Worm (Caenorhabditis elegans) whole organism, late embryonic: ENCODE data around the gene F15A4.10.

Source experiments
- F13H6.1 ChIP-seq: sonication (generic microtip); optimal IDR thresholded peaks from 2 replicates; lab custom pipeline; 2016; ENCODE audit warnings: missing genetic modification characterization, missing compliant biosample characterization
- K02D7.2 ChIP-seq: sonication (generic microtip); optimal IDR thresholded peaks from 2 replicates; lab custom pipeline; 2017; ENCODE audit warnings: mild to moderate bottlenecking, missing genetic modification characterization, missing compliant biosample characterization
- K09A11.1 ChIP-seq: sonication (generic microtip); optimal IDR thresholded peaks from 2 replicates; lab custom pipeline; 2017; ENCODE audit warnings: antibody characterized with exemption, mild to moderate bottlenecking, missing genetic modification characterization, missing compliant biosample characterization; ENCODE audit not compliant: insufficient read depth
- ahr-1 ChIP-seq: sonication (generic microtip); optimal IDR thresholded peaks from 2 replicates; lab custom pipeline; 2016; ENCODE audit warnings: missing genetic modification characterization, missing compliant biosample characterization
- ama-1 ChIP-seq: fragments of 150-350 bp; optimal IDR thresholded peaks from 2 replicates; lab custom pipeline; 2014
- ceh-14 ChIP-seq: sonication (generic microtip); optimal IDR thresholded peaks from 2 replicates; lab custom pipeline; 2016; ENCODE audit warnings: missing genotype, missing genetic modification characterization, missing compliant biosample characterization
- ceh-19 ChIP-seq: fragments of 200-800 bp; sonication (Bioruptor generic); optimal IDR thresholded peaks from 2 replicates; lab custom pipeline; 2018; ENCODE audit warnings: mild to moderate bottlenecking, missing genetic modification characterization, missing compliant biosample characterization
- ceh-24 ChIP-seq: sonication (generic microtip); optimal IDR thresholded peaks from 2 replicates; lab custom pipeline; 2016; ENCODE audit warnings: mild to moderate bottlenecking, missing genetic modification characterization, missing compliant biosample characterization
- ceh-30 ChIP-seq: fragments of 150-350 bp; optimal IDR thresholded peaks from 2 replicates; lab custom pipeline; 2014; ENCODE audit warnings: missing biosample characterization, missing genetic modification characterization
- ceh-31 ChIP-seq: sonication (generic microtip); optimal IDR thresholded peaks from 2 replicates; lab custom pipeline; 2016; ENCODE audit warnings: missing genetic modification characterization, missing compliant biosample characterization
- ceh-34 ChIP-seq: sonication (generic microtip); optimal IDR thresholded peaks from 2 replicates; lab custom pipeline; 2016; ENCODE audit warnings: mild to moderate bottlenecking, missing genetic modification characterization, missing compliant biosample characterization
- ceh-45 ChIP-seq: fragments of 200-800 bp; sonication (Bioruptor generic); IDR thresholded peaks from 2 replicates; pipeline ENCODE4 v1.3.6; 2022; ENCODE audit warnings: missing genetic modification reagents, missing genetic modification characterization, missing compliant biosample characterization
- dmd-4 ChIP-seq: sonication (generic microtip); optimal IDR thresholded peaks from 2 replicates; lab custom pipeline; 2016; ENCODE audit warnings: borderline replicate concordance, missing genetic modification characterization, missing compliant biosample characterization
- dve-1 ChIP-seq: sonication (generic microtip); optimal IDR thresholded peaks from 2 replicates; lab custom pipeline; 2017; ENCODE audit warnings: antibody characterized with exemption, mild to moderate bottlenecking, missing genetic modification characterization, missing compliant biosample characterization
- elt-2 ChIP-seq: sonication (generic microtip); optimal IDR thresholded peaks from 2 replicates; lab custom pipeline; 2016; ENCODE audit warnings: missing genetic modification reagents, missing genetic modification characterization, missing compliant biosample characterization
- elt-4 ChIP-seq: sonication (generic microtip); optimal IDR thresholded peaks from 2 replicates; lab custom pipeline; 2016; ENCODE audit warnings: missing genetic modification characterization, missing compliant biosample characterization
- ets-4 ChIP-seq: sonication (generic microtip); optimal IDR thresholded peaks from 2 replicates; lab custom pipeline; 2016; ENCODE audit warnings: missing genetic modification characterization, missing compliant biosample characterization
- fkh-6 ChIP-seq: sonication (generic microtip); optimal IDR thresholded peaks from 2 replicates; lab custom pipeline; 2016; ENCODE audit warnings: missing genetic modification characterization, missing compliant biosample characterization
- hlh-13 ChIP-seq: fragments of 200-800 bp; sonication (Bioruptor generic); optimal IDR thresholded peaks from 2 replicates; lab custom pipeline; 2018; ENCODE audit warnings: mild to moderate bottlenecking, missing genetic modification characterization, missing compliant biosample characterization
- hlh-15 ChIP-seq: sonication (generic microtip); optimal IDR thresholded peaks from 2 replicates; lab custom pipeline; 2016; ENCODE audit warnings: missing genetic modification characterization, missing compliant biosample characterization
- hlh-30 ChIP-seq: sonication (generic microtip); optimal IDR thresholded peaks from 2 replicates; lab custom pipeline; 2017; ENCODE audit warnings: antibody characterized with exemption, missing genetic modification characterization, missing compliant biosample characterization; ENCODE audit not compliant: insufficient read depth
- hlh-6 ChIP-seq: sonication (generic microtip); optimal IDR thresholded peaks from 2 replicates; lab custom pipeline; 2016; ENCODE audit warnings: missing genotype, missing genetic modification characterization, missing compliant biosample characterization
- lin-11 ChIP-seq: fragments of 200-800 bp; sonication (Bioruptor generic); optimal IDR thresholded peaks from 2 replicates; lab custom pipeline; 2018; ENCODE audit warnings: mild to moderate bottlenecking, missing genetic modification characterization, missing compliant biosample characterization
- nfya-1 ChIP-seq: sonication (generic microtip); optimal IDR thresholded peaks from 2 replicates; lab custom pipeline; 2017; ENCODE audit warnings: missing genetic modification characterization, mild to moderate bottlenecking, missing compliant biosample characterization, antibody characterized with exemption, moderate library complexity
- odd-2 ChIP-seq: sonication (generic microtip); optimal IDR thresholded peaks from 2 replicates; lab custom pipeline; 2017; ENCODE audit warnings: antibody characterized with exemption, mild to moderate bottlenecking, missing genetic modification characterization, missing compliant biosample characterization
- pag-3 ChIP-seq: sonication (generic microtip); optimal IDR thresholded peaks from 2 replicates; lab custom pipeline; 2016; ENCODE audit warnings: missing compliant biosample characterization, missing genetic modification characterization, borderline replicate concordance
- pat-9 ChIP-seq: fragments of 200-800 bp; sonication (Bioruptor generic); optimal IDR thresholded peaks from 2 replicates; lab custom pipeline; 2018; ENCODE audit warnings: mild to moderate bottlenecking, missing genetic modification characterization, moderate library complexity, missing compliant biosample characterization
- pha-2 ChIP-seq: sonication (generic microtip); optimal IDR thresholded peaks from 2 replicates; lab custom pipeline; 2017; ENCODE audit warnings: mild to moderate bottlenecking, missing genetic modification characterization, missing compliant biosample characterization
- pqm-1 ChIP-seq: sonication (generic microtip); optimal IDR thresholded peaks from 2 replicates; lab custom pipeline; 2016; ENCODE audit warnings: missing genetic modification characterization, missing compliant biosample characterization
- ref-2 ChIP-seq: sonication (generic microtip); optimal IDR thresholded peaks from 2 replicates; lab custom pipeline; 2016; ENCODE audit warnings: missing genetic modification characterization, missing compliant biosample characterization
- sox-2 ChIP-seq: fragments of 200-800 bp; sonication (Bioruptor generic); IDR thresholded peaks from 2 replicates; pipeline ENCODE4 v1.3.6; 2022; ENCODE audit warnings: missing genetic modification reagents, missing genetic modification characterization, missing compliant biosample characterization
- sox-4 ChIP-seq: sonication (generic microtip); optimal IDR thresholded peaks from 2 replicates; lab custom pipeline; 2017; ENCODE audit warnings: mild to moderate bottlenecking, missing genetic modification characterization, inconsistent platforms, missing compliant biosample characterization
- syd-9 ChIP-seq: sonication (generic microtip); optimal IDR thresholded peaks from 2 replicates; lab custom pipeline; 2016; ENCODE audit warnings: mild to moderate bottlenecking, missing genetic modification characterization, moderate library complexity, missing compliant biosample characterization
- tbx-2 ChIP-seq: sonication (generic microtip); optimal IDR thresholded peaks from 2 replicates; lab custom pipeline; 2016; ENCODE audit warnings: missing genetic modification characterization, missing compliant biosample characterization
- ttx-3 ChIP-seq: sonication (generic microtip); optimal IDR thresholded peaks from 2 replicates; lab custom pipeline; 2016; ENCODE audit warnings: missing genetic modification reagents, missing genetic modification characterization, missing compliant biosample characterization
- unc-55 ChIP-seq: sonication (generic microtip); optimal IDR thresholded peaks from 2 replicates; lab custom pipeline; 2017; ENCODE audit warnings: missing biosample characterization, missing genetic modification reagents, missing genetic modification characterization
- unc-86 ChIP-seq: sonication (generic microtip); optimal IDR thresholded peaks from 2 replicates; lab custom pipeline; 2016; ENCODE audit warnings: missing genetic modification characterization, missing compliant biosample characterization
- zip-5 ChIP-seq: sonication (generic microtip); optimal IDR thresholded peaks from 2 replicates; lab custom pipeline; 2016; ENCODE audit warnings: missing genetic modification characterization, missing compliant biosample characterization
- ztf-16 ChIP-seq: sonication (generic microtip); optimal IDR thresholded peaks from 2 replicates; lab custom pipeline; 2017; ENCODE audit warnings: missing genetic modification characterization, missing compliant biosample characterization

Gene F15A4.10

DNA sequence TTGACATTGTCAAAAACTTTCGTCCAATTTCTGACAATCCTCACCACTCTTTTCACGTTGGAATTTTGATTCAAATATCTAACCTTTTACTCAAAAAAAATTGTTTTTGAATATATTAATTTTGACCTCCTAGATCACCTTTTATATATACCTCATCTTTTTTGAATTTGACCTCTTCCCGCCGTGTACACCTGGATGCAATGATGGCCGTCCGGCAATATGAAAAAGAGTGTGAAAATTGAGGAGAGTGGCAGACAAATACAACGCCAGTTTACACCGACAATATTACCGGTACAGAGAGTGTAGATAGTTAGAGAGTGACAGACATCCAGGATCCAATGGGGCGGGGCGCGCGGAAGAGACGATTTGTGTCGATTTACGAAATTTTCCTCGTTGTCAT is 34.7 kb upstream of the F15A4.10 start, which contains the start of gene ceh-99:
ceh-99 (plus strand) TSS at position 366 of the 400 bp plus-strand sequence.
- TF ChIP-seq ceh-24 (tag; lab: Kevin White, UChicago) (no peak), ceh-34 (tag; lab: Kevin White, UChicago) (no peak), pqm-1 (tag; lab: Kevin White, UChicago) (no peak), sox-4 (tag; lab: Kevin White, UChicago) (no peak), fkh-6 (tag; lab: Kevin White, UChicago) (no peak), ref-2 (tag; lab: Kevin White, UChicago) (no peak), ceh-30 (tag; lab: Kevin White, UChicago) (no peak), pat-9 (no peak), K02D7.2 (tag; lab: Kevin White, UChicago) (no peak), unc-86 (tag; lab: Kevin White, UChicago) (no peak), ceh-31 (tag; lab: Kevin White, UChicago) (no peak), dmd-4 (no peak), zip-5 (no peak), lin-11 (tag; lab: Kevin White, UChicago) (no peak), ama-1 (lab: Kevin White, UChicago) (no peak), unc-55 (GFP tag; lab: Kevin White, UChicago) (no peak)
- TF ChIP-seq, all 69 proteins: peak for 0

DNA sequence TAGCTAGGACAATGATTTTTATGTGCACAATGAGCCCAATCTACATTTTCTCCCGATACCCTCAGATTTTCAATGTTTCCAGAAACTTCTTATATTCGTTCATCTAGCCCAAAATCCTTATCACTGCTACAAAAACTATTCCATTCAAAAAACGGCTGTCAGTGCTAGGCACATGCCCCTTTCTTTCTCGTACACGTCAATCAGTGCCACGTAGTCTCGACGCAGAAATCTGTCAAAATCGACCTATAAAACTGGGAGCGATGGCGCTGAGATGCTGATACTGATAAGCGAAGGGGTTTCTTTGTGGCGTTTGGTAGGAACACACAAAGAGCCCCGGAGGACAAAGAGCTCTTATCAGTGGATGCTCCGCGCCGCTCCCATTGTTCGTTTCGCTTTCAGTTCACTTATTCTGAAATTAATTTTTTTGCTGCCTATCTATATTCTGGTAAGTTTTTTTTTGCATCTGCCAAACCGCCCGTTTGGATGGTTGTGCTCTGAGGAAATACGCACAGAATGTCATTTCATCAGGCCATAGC is 33.9 kb upstream of the F15A4.10 start, which contains the start of gene srh-70:
srh-70 (minus strand) TSS at position 51 of the 536 bp plus-strand sequence.
- no peak for TF ChIP-seq fkh-6 (tag; lab: Kevin White, UChicago)
- no peak for TF ChIP-seq ama-1 (lab: Kevin White, UChicago)
- no peak for TF ChIP-seq hlh-6 (tag; lab: Kevin White, UChicago)
- no peak for TF ChIP-seq dve-1 (tag; lab: Kevin White, UChicago)
- no peak for TF ChIP-seq tbx-2 (tag; lab: Kevin White, UChicago)
- TF ChIP-seq hlh-15, result no peak
- TF ChIP-seq pag-3, result no peak
- TF ChIP-seq K09A11.1 (tag; lab: Kevin White, UChicago), result no peak
- no peak for TF ChIP-seq ceh-45 (GFP tag; lab: Robert Waterston, UW)
- TF ChIP-seq unc-55 (GFP tag; lab: Kevin White, UChicago), result no peak
- no peak for TF ChIP-seq hlh-13
- TF ChIP-seq nfya-1 (tag; lab: Kevin White, UChicago), result no peak
- TF ChIP-seq odd-2 (tag; lab: Kevin White, UChicago), result no peak
- no peak for TF ChIP-seq elt-4 (tag; lab: Kevin White, UChicago)
- no peak for TF ChIP-seq dmd-4
- no peak for TF ChIP-seq zip-5
- no peak for TF ChIP-seq hlh-30
- TF ChIP-seq syd-9 (tag; lab: Kevin White, UChicago), result no peak
- TF ChIP-seq, all 69 proteins: peak for 0

DNA sequence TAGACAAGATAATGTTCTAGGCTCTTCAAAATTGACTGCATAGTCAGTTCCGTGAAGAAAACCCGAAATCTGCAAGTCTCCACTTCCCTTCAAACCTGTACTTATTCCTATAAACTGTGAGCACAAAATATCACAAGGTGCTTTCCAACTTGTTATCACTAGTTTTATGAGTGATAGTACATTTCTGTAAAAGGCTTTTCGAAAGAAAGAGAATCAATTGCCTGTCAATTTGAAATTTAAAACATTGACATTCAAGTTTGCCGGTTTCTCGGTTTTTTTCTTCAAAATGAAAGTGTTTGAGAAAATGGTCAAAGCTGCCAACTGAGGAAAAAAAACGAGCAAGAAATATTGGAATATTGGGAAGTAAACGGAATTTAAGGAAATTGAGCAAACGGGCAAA is 33.0 kb upstream of the F15A4.10 start:
- TF ChIP-seq sox-2 (GFP tag; lab: Robert Waterston, UW) (no peak), ceh-45 (GFP tag; lab: Robert Waterston, UW) (no peak), unc-86 (tag; lab: Kevin White, UChicago) (no peak), ttx-3 (tag; lab: Kevin White, UChicago) (no peak), hlh-13 (no peak), F13H6.1 (tag; lab: Kevin White, UChicago) (no peak), nfya-1 (tag; lab: Kevin White, UChicago) (no peak), ets-4 (tag; lab: Kevin White, UChicago) (no peak), ceh-19 (no peak), ztf-16 (tag; lab: Kevin White, UChicago) (no peak), syd-9 (tag; lab: Kevin White, UChicago) (no peak), pha-2 (tag; lab: Kevin White, UChicago) (no peak), ahr-1 (no peak), elt-2 (no peak), ceh-14 (tag; lab: Kevin White, UChicago) (no peak), pag-3 (no peak), ceh-34 (tag; lab: Kevin White, UChicago) (no peak), sox-4 (tag; lab: Kevin White, UChicago) (no peak), tbx-2 (tag; lab: Kevin White, UChicago) (no peak)
